Fruit fly (Drosophila melanogaster): Measurements from ENCODE around the gene CG33700.

The CG33700 gene

DNA sequence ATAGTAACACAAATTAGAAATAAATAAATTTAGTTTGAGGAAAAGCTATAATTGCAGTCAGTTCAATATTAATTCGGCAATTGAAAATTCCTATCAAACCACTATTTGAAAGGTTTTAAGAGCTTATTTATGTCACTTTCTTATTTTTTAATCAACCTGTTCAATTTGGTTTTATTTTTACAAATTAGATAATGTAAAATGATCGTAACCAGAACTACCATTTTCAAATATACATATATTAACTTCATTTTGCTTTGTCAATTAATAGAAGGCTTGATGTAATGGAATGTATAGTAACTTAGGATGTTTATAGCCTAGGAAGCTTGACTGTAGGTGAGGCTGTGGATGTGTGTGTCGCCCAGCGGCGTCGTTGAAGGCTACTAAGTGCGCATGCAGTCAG is 58.7 kb downstream of the CG33700 start (continued):
- no peak for TF ChIP-seq bab2 (GFP tag; optimal IDR thresholded peaks at IDR 0.05)
- TF ChIP-seq fd64A (GFP tag; optimal IDR thresholded peaks at IDR 0.05) = no peak
- TF ChIP-seq CG1602 (GFP tag; optimal IDR thresholded peaks at IDR 0.05) = peak; percentile 4
- TF ChIP-seq wor (GFP tag; IDR thresholded peaks at IDR 0.05) = no peak
- no peak for TF ChIP-seq CG17612 (GFP tag; IDR thresholded peaks at IDR 0.05)
- no peak for TF ChIP-seq oc (tag; optimal IDR thresholded peaks at IDR 0.05)
- TF ChIP-seq CTCF (GFP tag; optimal IDR thresholded peaks at IDR 0.05) = no peak
- TF ChIP-seq CoRest (tag; optimal IDR thresholded peaks at IDR 0.05) = peak; percentile 17
- TF ChIP-seq sna (GFP tag; IDR thresholded peaks at IDR 0.05; ENCODE audit: partially characterized antibody) = no peak
- no peak for TF ChIP-seq CG12071 (GFP tag; optimal IDR thresholded peaks at IDR 0.05)
- peak; percentile 28 for TF ChIP-seq CG18262 (tag; optimal IDR thresholded peaks at IDR 0.05)
- no peak for TF ChIP-seq CG14050 (GFP tag; IDR thresholded peaks at IDR 0.05)
- no peak for TF ChIP-seq dan (GFP tag; IDR thresholded peaks at IDR 0.05)
- TF ChIP-seq prd (optimal IDR thresholded peaks at IDR 0.05) = no peak
- TF ChIP-seq prd (GFP tag; IDR thresholded peaks at IDR 0.05) = 0 out of 3 replicates have a peak, but pooled peaks have one; percentile 10
- no peak for TF ChIP-seq CG7987 (GFP tag; optimal IDR thresholded peaks at IDR 0.05)
- TF ChIP-seq CG43689 (GFP tag; IDR thresholded peaks at IDR 0.05) = no peak

DNA sequence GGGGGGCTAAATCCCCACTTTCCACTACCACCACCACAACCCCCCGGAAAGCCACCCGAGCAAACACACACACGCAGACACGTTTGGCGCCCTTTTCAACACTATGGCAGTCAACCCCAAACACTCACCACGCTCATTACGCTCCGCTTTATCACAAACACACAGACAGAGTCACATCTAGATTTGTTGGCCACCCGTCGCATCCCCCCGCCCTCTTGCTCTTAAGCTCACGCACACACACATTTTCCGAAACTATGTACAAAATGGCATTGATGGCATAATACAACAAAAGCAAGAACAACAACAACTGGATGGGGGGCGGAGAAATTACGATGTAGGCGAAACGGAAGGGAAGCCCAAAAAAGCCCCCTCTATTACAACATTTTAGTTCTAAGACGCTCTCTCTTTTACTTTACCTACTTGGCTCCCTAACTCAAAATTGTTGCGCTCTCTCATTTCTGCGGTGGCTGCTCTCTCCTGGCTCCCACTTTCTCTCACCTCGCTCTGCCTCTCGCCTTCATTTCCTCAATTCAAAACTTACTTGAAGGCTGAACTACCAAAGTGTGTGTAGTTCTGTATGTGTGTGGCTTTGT is 59.6 kb downstream of the CG33700 start:
- TF ChIP-seq chn (GFP tag; optimal IDR thresholded peaks at IDR 0.05) (peak; percentile 28), kay (GFP tag; optimal IDR thresholded peaks at IDR 0.05) (no peak), oc (tag; optimal IDR thresholded peaks at IDR 0.05) (peak; percentile 6), tio (GFP tag; optimal IDR thresholded peaks at IDR 0.05) (no peak), CG30403 (GFP tag; optimal IDR thresholded peaks at IDR 0.05) (no peak), CG12744 (GFP tag; optimal IDR thresholded peaks at IDR 0.05) (no peak), gcm2 (GFP tag; optimal IDR thresholded peaks at IDR 0.05) (no peak), hb (GFP tag; IDR thresholded peaks at IDR 0.05; ENCODE audit: partially characterized antibody) (no peak), dan (GFP tag; IDR thresholded peaks at IDR 0.05) (no peak), lmd (GFP tag; IDR thresholded peaks at IDR 0.05) (peak; percentile 34), Adf1 (GFP tag; IDR thresholded peaks at IDR 0.05) (peak; percentile 51; the same call in 1 of the 2 replicates), CG9727 (GFP tag; optimal IDR thresholded peaks at IDR 0.05) (no peak), sens (GFP tag) (peak; percentile 31), CG14014 (GFP tag; IDR thresholded peaks at IDR 0.05) (no peak), CG4328 (GFP tag; optimal IDR thresholded peaks at IDR 0.05) (peak; percentile 38), mirr (GFP tag; optimal IDR thresholded peaks at IDR 0.05) (peak; percentile 70), CG7963 (GFP tag; IDR thresholded peaks at IDR 0.05; ENCODE audit: partially characterized antibody) (no peak), kah (GFP tag; optimal IDR thresholded peaks at IDR 0.05) (peak; percentile 43), fd3F (GFP tag; optimal IDR thresholded peaks at IDR 0.05) (no peak), Ravus (GFP tag; IDR thresholded peaks at IDR 0.05) (no peak), CG9609 (GFP tag; optimal IDR thresholded peaks at IDR 0.05) (no peak), Hr39 (optimal IDR thresholded peaks at IDR 0.05) (no peak), CG13287 (GFP tag; IDR thresholded peaks at IDR 0.05; ENCODE audit: partially characterized antibody) (no peak), mld (GFP tag; IDR thresholded peaks at IDR 0.05; ENCODE audit: partially characterized antibody) (no peak), Blimp-1 (GFP tag; optimal IDR thresholded peaks at IDR 0.05) (no peak), CG3163 (GFP tag; optimal IDR thresholded peaks at IDR 0.05) (peak; percentile 11), ttk (GFP tag; IDR thresholded peaks at IDR 0.05) (0 out of 2 replicates have a peak, but pooled peaks have one; percentile 52), CG5245 (GFP tag; optimal IDR thresholded peaks at IDR 0.05) (no peak), h (optimal IDR thresholded peaks at IDR 0.05) (no peak), Sox100B (GFP tag; optimal IDR thresholded peaks at IDR 0.05) (no peak), Nf-YC (tag; optimal IDR thresholded peaks at IDR 0.05) (peak; percentile 22), Dbx (GFP tag; IDR thresholded peaks at IDR 0.05) (0 out of 3 replicates have a peak, but pooled peaks have one; percentile 16), CG31388 (GFP tag; optimal IDR thresholded peaks at IDR 0.05) (no peak), CG1647 (GFP tag; optimal IDR thresholded peaks at IDR 0.05) (no peak), MESR4 (GFP tag; optimal IDR thresholded peaks at IDR 0.05) (no peak), bbx (GFP tag; IDR thresholded peaks at IDR 0.05; ENCODE audit: partially characterized antibody) (peak; percentile 31; the same call in 1 of the 2 replicates), CG10267 (tag; optimal IDR thresholded peaks at IDR 0.05) (peak; percentile 24)

Data from whole organism, embryonic.